Fruit fly (Drosophila melanogaster) whole organism, embryonic: ENCODE data around the gene CG11382.

Experiments used
- Abd-B ChIP-seq: fragments of 200-800 bp; sonication (Bioruptor generic); optimal IDR thresholded peaks from 2 replicates; lab custom pipeline; 2018; ENCODE audit warnings: missing biosample characterization, mild to moderate bottlenecking, missing genetic modification characterization, moderate library complexity
- Aef1 ChIP-seq: fragments of 200-800 bp; sonication (Bioruptor generic); IDR thresholded peaks from 3 replicates; pipeline ENCODE4 v1.3.6; 2022; ENCODE audit warnings: missing biosample characterization, missing genetic modification characterization
- Atf3 ChIP-seq: fragments of 200-800 bp; sonication (Bioruptor generic); optimal IDR thresholded peaks from 3 replicates; lab custom pipeline; 2016; ENCODE audit warnings: missing biosample characterization, missing genetic modification characterization
- Atf6 ChIP-seq: fragments of 200-800 bp; sonication (Bioruptor generic); IDR thresholded peaks from 2 replicates; pipeline ENCODE4 v1.3.6; 2022; ENCODE audit warnings: missing biosample characterization, missing genetic modification characterization
- BEAF-32 ChIP-seq: fragments of 200-800 bp; sonication (Bioruptor generic); optimal IDR thresholded peaks from 3 replicates; lab custom pipeline; 2017; ENCODE audit warnings: missing biosample characterization, missing genetic modification characterization, mild to moderate bottlenecking, moderate library complexity, missing genetic modification reagents
- CG11085 ChIP-seq: fragments of 200-800 bp; sonication (Bioruptor generic); IDR thresholded peaks from 2 replicates; pipeline ENCODE4 v1.3.6; 2022; ENCODE audit warnings: missing biosample characterization, missing genetic modification characterization
- CG12155 ChIP-seq: fragments of 200-800 bp; sonication (Bioruptor generic); optimal IDR thresholded peaks from 3 replicates; lab custom pipeline; 2016; ENCODE audit warnings: missing biosample characterization, missing genetic modification characterization
- CG12659 ChIP-seq: fragments of 200-800 bp; sonication (Bioruptor generic); optimal IDR thresholded peaks from 3 replicates; lab custom pipeline; 2017; ENCODE audit warnings: mild to moderate bottlenecking, missing biosample characterization, missing genetic modification reagents, missing genetic modification characterization
- CG13894 ChIP-seq: fragments of 200-800 bp; sonication (Bioruptor generic); optimal IDR thresholded peaks from 3 replicates; lab custom pipeline; 2018; ENCODE audit warnings: missing biosample characterization, mild to moderate bottlenecking, missing genetic modification characterization, moderate library complexity
- CG16863 ChIP-seq: fragments of 200-800 bp; sonication (Bioruptor generic); optimal IDR thresholded peaks from 3 replicates; lab custom pipeline; 2016; ENCODE audit warnings: missing biosample characterization, missing genetic modification characterization
- CG17612 ChIP-seq: fragments of 200-800 bp; sonication (Bioruptor generic); IDR thresholded peaks from 2 replicates; pipeline ENCODE4 v1.3.6; 2022; ENCODE audit warnings: missing biosample characterization, missing genetic modification characterization
- CG17802 ChIP-seq: fragments of 200-800 bp; sonication (Bioruptor generic); optimal IDR thresholded peaks from 2 replicates; lab custom pipeline; 2018; ENCODE audit warnings: missing biosample characterization, mild to moderate bottlenecking, missing genetic modification characterization, moderate library complexity
- CG31224 ChIP-seq: fragments of 200-800 bp; sonication (Bioruptor generic); IDR thresholded peaks from 2 replicates; pipeline ENCODE4 v1.3.6; 2022; ENCODE audit warnings: missing biosample characterization, missing genetic modification characterization
- CG32532 ChIP-seq: fragments of 200-800 bp; sonication (Bioruptor generic); IDR thresholded peaks from 2 replicates; pipeline ENCODE4 v1.3.6; 2022; ENCODE audit warnings: missing biosample characterization, missing genetic modification characterization
- CG34224 ChIP-seq: fragments of 200-800 bp; sonication (Bioruptor generic); IDR thresholded peaks from 3 replicates; pipeline ENCODE4 v1.3.6; 2022; ENCODE audit warnings: missing biosample characterization, missing genetic modification characterization; ENCODE audit not compliant: partially characterized antibody
- CG4328 ChIP-seq: fragments of 200-800 bp; sonication (Bioruptor generic); optimal IDR thresholded peaks from 3 replicates; lab custom pipeline; 2017; ENCODE audit warnings: missing biosample characterization, missing genetic modification reagents, missing genetic modification characterization
- CG4424 ChIP-seq: fragments of 200-800 bp; sonication (Bioruptor generic); optimal IDR thresholded peaks from 3 replicates; lab custom pipeline; 2016; ENCODE audit warnings: missing biosample characterization, missing genetic modification characterization
- CG6175 ChIP-seq: fragments of 200-800 bp; sonication (Bioruptor generic); IDR thresholded peaks from 3 replicates; pipeline ENCODE4 v1.3.6; 2022; ENCODE audit warnings: missing biosample characterization, missing genetic modification characterization
- CG6689 ChIP-seq: fragments of 200-800 bp; sonication (Bioruptor generic); IDR thresholded peaks from 2 replicates; pipeline ENCODE4 v1.3.6; 2022; ENCODE audit warnings: missing biosample characterization, missing genetic modification characterization
- CG7963 ChIP-seq: fragments of 200-800 bp; sonication (Bioruptor generic); IDR thresholded peaks from 3 replicates; pipeline ENCODE4 v1.3.6; 2022; ENCODE audit warnings: missing biosample characterization, missing genetic modification characterization; ENCODE audit not compliant: partially characterized antibody
- CG7987 ChIP-seq: fragments of 200-800 bp; sonication (Bioruptor generic); optimal IDR thresholded peaks from 2 replicates; lab custom pipeline; 2018; ENCODE audit warnings: missing biosample characterization, mild to moderate bottlenecking, missing genetic modification characterization, moderate library complexity
- CG8281 ChIP-seq: fragments of 200-800 bp; sonication (Bioruptor generic); optimal IDR thresholded peaks from 2 replicates; lab custom pipeline; 2018; ENCODE audit warnings: missing biosample characterization, mild to moderate bottlenecking, missing genetic modification characterization, moderate library complexity
- CG8359 ChIP-seq: fragments of 200-800 bp; sonication (Bioruptor generic); optimal IDR thresholded peaks from 2 replicates; lab custom pipeline; 2017; ENCODE audit warnings: missing biosample characterization, mild to moderate bottlenecking, missing genetic modification characterization, borderline replicate concordance
- CG8924 ChIP-seq: fragments of 200-800 bp; optimal IDR thresholded peaks from 3 replicates; lab custom pipeline; 2019; ENCODE audit warnings: missing biosample characterization, mild to moderate bottlenecking, missing genetic modification characterization, moderate library complexity
- Deaf1 ChIP-seq: fragments of 200-800 bp; optimal IDR thresholded peaks from 3 replicates; lab custom pipeline; 2019; ENCODE audit warnings: missing biosample characterization, mild to moderate bottlenecking, missing genetic modification characterization, moderate library complexity
- Doc2 ChIP-seq: fragments of 200-800 bp; sonication (Bioruptor generic); IDR thresholded peaks from 2 replicates; pipeline ENCODE4 v1.3.6; 2022; ENCODE audit warnings: missing biosample characterization, missing genetic modification characterization
- Eip74EF ChIP-seq, 2 experiments: fragments of 200-800 bp in 1 of 2; fragments of >200 bp in 1 of 2; sonication (Bioruptor generic) in 1 of 2; optimal IDR thresholded peaks; 2 replicates each; lab custom pipeline; 2017 to 2019; ENCODE audit warnings: missing biosample characterization in 2 of 2, missing genetic modification characterization in 2 of 2, mild to moderate bottlenecking in 1 of 2, moderate library complexity in 1 of 2
- H2.0 ChIP-seq: fragments of 200-800 bp; sonication (Bioruptor generic); IDR thresholded peaks from 2 replicates; pipeline ENCODE4 v1.3.6; 2022; ENCODE audit warnings: missing biosample characterization, missing genetic modification characterization
- HHEX ChIP-seq: fragments of 200-800 bp; sonication (Bioruptor generic); optimal IDR thresholded peaks from 3 replicates; lab custom pipeline; 2017; ENCODE audit warnings: missing biosample characterization, mild to moderate bottlenecking, missing genetic modification characterization, missing genetic modification reagents
- Kr ChIP-seq: fragments of 200-800 bp; sonication (Bioruptor generic); optimal IDR thresholded peaks from 2 replicates; lab custom pipeline; 2017; ENCODE audit warnings: missing biosample characterization, mild to moderate bottlenecking, missing genetic modification characterization
- MTF-1 ChIP-seq: fragments of 200-800 bp; sonication (Bioruptor generic); optimal IDR thresholded peaks from 2 replicates; lab custom pipeline; 2018; ENCODE audit warnings: missing biosample characterization, mild to moderate bottlenecking, missing genetic modification characterization, borderline replicate concordance
- Mad ChIP-seq: fragments of 200-800 bp; sonication (Bioruptor generic); optimal IDR thresholded peaks from 2 replicates; lab custom pipeline; 2016; ENCODE audit warnings: missing biosample characterization, missing genetic modification characterization
- Nf-YC ChIP-seq: fragments of 200-800 bp; optimal IDR thresholded peaks from 3 replicates; lab custom pipeline; 2019; ENCODE audit warnings: missing biosample characterization, mild to moderate bottlenecking, missing genetic modification characterization, moderate library complexity
- Oaz ChIP-seq: fragments of 200-800 bp; sonication (Bioruptor generic); IDR thresholded peaks from 2 replicates; pipeline ENCODE4 v1.3.6; 2022; ENCODE audit warnings: missing biosample characterization, missing genetic modification characterization
- Ssrp ChIP-seq: fragments of 200-800 bp; sonication (Bioruptor generic); optimal IDR thresholded peaks from 2 replicates; lab custom pipeline; 2018; ENCODE audit warnings: missing biosample characterization, mild to moderate bottlenecking, missing genetic modification characterization, moderate library complexity
- Xbp1 ChIP-seq: fragments of 200-800 bp; sonication (Bioruptor generic); optimal IDR thresholded peaks from 3 replicates; lab custom pipeline; 2016; ENCODE audit warnings: missing biosample characterization, mild to moderate bottlenecking, missing genetic modification characterization
- amos ChIP-seq: fragments of 200-800 bp; sonication (Bioruptor generic); IDR thresholded peaks from 2 replicates; pipeline ENCODE4 v1.3.6; 2022; ENCODE audit warnings: missing biosample characterization, missing genetic modification characterization; ENCODE audit not compliant: partially characterized antibody
- aop ChIP-seq: fragments of 200-800 bp; sonication (Bioruptor generic); IDR thresholded peaks from 2 replicates; pipeline ENCODE4 v1.3.6; 2022; ENCODE audit warnings: missing biosample characterization, missing genetic modification characterization
- ase ChIP-seq: fragments of 200-800 bp; sonication (Bioruptor generic); IDR thresholded peaks from 3 replicates; pipeline ENCODE4 v1.3.6; 2022; ENCODE audit warnings: missing biosample characterization, missing genetic modification characterization
- bsh ChIP-seq, 2 experiments: fragments of 200-800 bp; sonication (Bioruptor generic); optimal IDR thresholded peaks; 2 replicates each; lab custom pipeline; 2017 to 2018; ENCODE audit warnings: mild to moderate bottlenecking in 2 of 2, missing biosample characterization in 2 of 2, missing genetic modification characterization in 2 of 2, moderate library complexity in 1 of 2
- dmrt99B ChIP-seq: fragments of 200-800 bp; sonication (Bioruptor generic); optimal IDR thresholded peaks from 2 replicates; lab custom pipeline; 2018; ENCODE audit warnings: missing biosample characterization, mild to moderate bottlenecking, missing genetic modification characterization, moderate library complexity
- exex ChIP-seq: fragments of 200-800 bp; sonication (Bioruptor generic); optimal IDR thresholded peaks from 4 replicates; lab custom pipeline; 2018; ENCODE audit warnings: missing biosample characterization, mild to moderate bottlenecking, missing genetic modification characterization, moderate library complexity
- fd102C ChIP-seq: fragments of 200-800 bp; sonication (Bioruptor generic); optimal IDR thresholded peaks from 2 replicates; lab custom pipeline; 2018; ENCODE audit warnings: missing biosample characterization, mild to moderate bottlenecking, missing genetic modification characterization, moderate library complexity
- fd3F ChIP-seq: fragments of 200-800 bp; sonication (Bioruptor generic); optimal IDR thresholded peaks from 2 replicates; lab custom pipeline; 2018; ENCODE audit warnings: missing biosample characterization, mild to moderate bottlenecking, missing genetic modification characterization, moderate library complexity
- jumu ChIP-seq: fragments of 200-800 bp; sonication (Bioruptor generic); optimal IDR thresholded peaks from 3 replicates; lab custom pipeline; 2016; ENCODE audit warnings: missing biosample characterization, missing genetic modification characterization
- kah ChIP-seq: fragments of 200-800 bp; sonication (Bioruptor generic); optimal IDR thresholded peaks from 2 replicates; lab custom pipeline; 2018; ENCODE audit warnings: missing biosample characterization, mild to moderate bottlenecking, missing genetic modification characterization
- kay ChIP-seq: fragments of 200-800 bp; sonication (Bioruptor generic); optimal IDR thresholded peaks from 2 replicates; lab custom pipeline; 2016; ENCODE audit warnings: missing biosample characterization, missing genetic modification characterization
- lmd ChIP-seq: fragments of 200-800 bp; sonication (Bioruptor generic); IDR thresholded peaks from 2 replicates; pipeline ENCODE4 v1.3.6; 2022; ENCODE audit warnings: missing biosample characterization, missing genetic modification characterization
- tx ChIP-seq: fragments of 200-800 bp; sonication (Bioruptor generic); optimal IDR thresholded peaks from 2 replicates; lab custom pipeline; 2016; ENCODE audit warnings: missing biosample characterization, missing genetic modification characterization
- wdn ChIP-seq: fragments of 200-800 bp; sonication (Bioruptor generic); IDR thresholded peaks from 2 replicates; pipeline ENCODE4 v1.3.6; 2022; ENCODE audit warnings: missing biosample characterization, missing genetic modification characterization
- zf30C ChIP-seq: fragments of 200-800 bp; sonication (Bioruptor generic); optimal IDR thresholded peaks from 3 replicates; lab custom pipeline; 2018; ENCODE audit warnings: missing biosample characterization, mild to moderate bottlenecking, missing genetic modification characterization

CG11382 gene

dm6 chrX:1260327-1260726 is 50.6 kb downstream of the CG11382 start (continued):
- TF ChIP-seq Xbp1 (GFP tag; lab: Kevin White, UChicago) (peak; percentile 31), CG4328 (GFP tag; lab: Kevin White, UChicago) (no peak), Nf-YC (peak; percentile 14), bsh (GFP tag; optimal IDR thresholded peaks at IDR 0.05; lab: Kevin White, UChicago) (no peak), CG8359 (no peak), BEAF-32 (GFP tag; lab: Kevin White, UChicago) (no peak), CG17612 (GFP tag; lab: Robert Waterston, UW) (no peak), HHEX (no peak), CG4424 (GFP tag; lab: Kevin White, UChicago) (peak; percentile 3), CG8281 (no peak), CG32532 (peak; percentile 41; the same call in 1 of the 2 replicates), aop (GFP tag; lab: Robert Waterston, UW) (no peak), lmd (peak; percentile 23; the same call in 1 of the 2 replicates), Mad (GFP tag; lab: Kevin White, UChicago) (no peak), dmrt99B (tag; lab: Kevin White, UChicago) (peak; percentile 18), CG11085 (GFP tag; lab: Robert Waterston, UW) (no peak), Kr (GFP tag; lab: Kevin White, UChicago) (no peak), Atf6 (no peak), exex (tag; lab: Kevin White, UChicago) (no peak), CG6175 (GFP tag; lab: Robert Waterston, UW) (no peak), CG17802 (tag; lab: Kevin White, UChicago) (no peak), fd102C (GFP tag; lab: Kevin White, UChicago) (no peak), Ssrp (tag; lab: Kevin White, UChicago) (no peak), Oaz (GFP tag; lab: Robert Waterston, UW) (no peak), zf30C (GFP tag; lab: Kevin White, UChicago) (no peak), Aef1 (GFP tag; lab: Robert Waterston, UW) (no peak), H2.0 (GFP tag; lab: Robert Waterston, UW) (no peak), CG16863 (GFP tag; lab: Kevin White, UChicago) (no peak), CG12659 (GFP tag; lab: Kevin White, UChicago) (no peak), jumu (GFP tag; lab: Kevin White, UChicago) (no peak), Atf3 (GFP tag; lab: Kevin White, UChicago) (no peak), tx (GFP tag; lab: Kevin White, UChicago) (no peak), Abd-B (GFP tag; lab: Kevin White, UChicago) (no peak), CG12155 (GFP tag; lab: Kevin White, UChicago) (no peak), CG8924 (tag; lab: Kevin White, UChicago) (no peak), kah (GFP tag; lab: Kevin White, UChicago) (no peak), CG34224 (GFP tag; lab: Robert Waterston, UW) (no peak), CG7987 (GFP tag; lab: Kevin White, UChicago) (no peak), Deaf1 (tag; lab: Kevin White, UChicago) (no peak), Eip74EF (GFP tag; optimal IDR thresholded peaks at IDR 0.05; lab: Kevin White, UChicago) (no peak), CG6689 (no peak), CG31224 (GFP tag; lab: Robert Waterston, UW) (no peak), wdn (no peak), ase (GFP tag; lab: Robert Waterston, UW) (no peak), Doc2 (GFP tag; lab: Robert Waterston, UW) (no peak), amos (no peak), fd3F (GFP tag; lab: Kevin White, UChicago) (no peak), kay (GFP tag; lab: Kevin White, UChicago) (no peak), MTF-1 (no peak), CG13894 (peak; percentile 53), CG7963 (GFP tag; lab: Robert Waterston, UW) (no peak)
